Fruit fly (Drosophila melanogaster): Measurements from ENCODE around the gene CG8420.

dm6 chr3R:9264042-9264441 is 17.6 kb downstream of the CG8420 start, which contains the start of gene sage:
- no peak for TF ChIP-seq pan (optimal IDR thresholded peaks at IDR 0.05)
- no peak for TF ChIP-seq usp (GFP tag; optimal IDR thresholded peaks at IDR 0.05)
- no peak for TF ChIP-seq CG8478 (optimal IDR thresholded peaks at IDR 0.05)
- no peak for TF ChIP-seq Dll (optimal IDR thresholded peaks at IDR 0.05)

All from whole organism.